Fruit fly (Drosophila melanogaster) whole organism, embryonic: ENCODE measurements around the gene CG43218.

ENCODE experiments used
- CG10274 ChIP-seq: fragments of 200-800 bp; sonication (Bioruptor generic); optimal IDR thresholded peaks from 3 replicates; lab custom pipeline; 2017; ENCODE audit warnings: missing biosample characterization, mild to moderate bottlenecking, missing genetic modification characterization
- CG10543 ChIP-seq: fragments of 200-800 bp; sonication (Bioruptor generic); optimal IDR thresholded peaks from 3 replicates; lab custom pipeline; 2017; ENCODE audit warnings: missing biosample characterization, mild to moderate bottlenecking, missing genetic modification characterization, moderate library complexity
- CG11504 ChIP-seq: fragments of 200-800 bp; sonication (Bioruptor generic); optimal IDR thresholded peaks from 3 replicates; lab custom pipeline; 2019; ENCODE audit warnings: missing biosample characterization, mild to moderate bottlenecking, missing genetic modification characterization, moderate library complexity
- CG12236 ChIP-seq: fragments of 200-800 bp; sonication (Bioruptor generic); optimal IDR thresholded peaks from 2 replicates; lab custom pipeline; 2016; ENCODE audit warnings: missing biosample characterization, missing genetic modification characterization
- CG12942 ChIP-seq: fragments of 200-800 bp; sonication (Bioruptor generic); optimal IDR thresholded peaks from 3 replicates; lab custom pipeline; 2016; ENCODE audit warnings: missing biosample characterization, missing genetic modification characterization
- CG15696 ChIP-seq: fragments of 200-800 bp; sonication (Bioruptor generic); optimal IDR thresholded peaks from 2 replicates; lab custom pipeline; 2019; ENCODE audit warnings: missing biosample characterization, mild to moderate bottlenecking, missing genetic modification characterization, moderate library complexity
- CG16863 ChIP-seq: fragments of 200-800 bp; sonication (Bioruptor generic); optimal IDR thresholded peaks from 3 replicates; lab custom pipeline; 2016; ENCODE audit warnings: missing biosample characterization, missing genetic modification characterization
- CG2678 ChIP-seq: fragments of 200-800 bp; sonication (Bioruptor generic); optimal IDR thresholded peaks from 3 replicates; lab custom pipeline; 2019; ENCODE audit warnings: missing biosample characterization, mild to moderate bottlenecking, missing genetic modification characterization, moderate library complexity
- CG30020 ChIP-seq: fragments of 200-800 bp; optimal IDR thresholded peaks from 2 replicates; lab custom pipeline; 2019; ENCODE audit warnings: missing biosample characterization, mild to moderate bottlenecking, missing genetic modification characterization, moderate library complexity
- CG32772 ChIP-seq: fragments of 200-800 bp; sonication (Bioruptor generic); IDR thresholded peaks from 2 replicates; pipeline ENCODE4 v1.3.6; 2022; ENCODE audit warnings: missing biosample characterization, missing genetic modification characterization
- CG3281 ChIP-seq: fragments of 200-800 bp; sonication (Bioruptor generic); optimal IDR thresholded peaks from 3 replicates; lab custom pipeline; 2017; ENCODE audit warnings: missing biosample characterization, mild to moderate bottlenecking, missing genetic modification characterization
- CG33557 ChIP-seq: fragments of 200-800 bp; sonication (Bioruptor generic); optimal IDR thresholded peaks from 2 replicates; lab custom pipeline; 2019; ENCODE audit warnings: missing biosample characterization, mild to moderate bottlenecking, missing genetic modification characterization, moderate library complexity
- CG3726 ChIP-seq: fragments of 200-800 bp; sonication (Bioruptor generic); IDR thresholded peaks from 3 replicates; pipeline ENCODE4, ENCODE4 v1.3.6; 2022; ENCODE audit warnings: missing biosample characterization, missing genetic modification characterization
- CG3995 ChIP-seq: fragments of 200-800 bp; sonication (Bioruptor generic); optimal IDR thresholded peaks from 3 replicates; lab custom pipeline; 2016; ENCODE audit warnings: missing biosample characterization, missing genetic modification characterization
- CG4282 ChIP-seq: fragments of 200-800 bp; sonication (Bioruptor generic); optimal IDR thresholded peaks from 2 replicates; lab custom pipeline; 2016; ENCODE audit warnings: missing biosample characterization, missing genetic modification characterization
- CG4404 ChIP-seq: fragments of 200-800 bp; sonication (Bioruptor generic); IDR thresholded peaks from 2 replicates; pipeline ENCODE4 v1.3.6; 2022; ENCODE audit warnings: missing biosample characterization, missing genetic modification characterization
- CG6813 ChIP-seq: fragments of 200-800 bp; sonication (Bioruptor generic); optimal IDR thresholded peaks from 2 replicates; lab custom pipeline; 2017; ENCODE audit warnings: missing biosample characterization, missing genetic modification characterization, mild to moderate bottlenecking, moderate library complexity, missing genetic modification reagents
- CG7786 ChIP-seq: fragments of 200-800 bp; sonication (Bioruptor generic); optimal IDR thresholded peaks from 2 replicates; lab custom pipeline; 2016; ENCODE audit warnings: missing biosample characterization, missing genetic modification characterization
- CG7963 ChIP-seq: fragments of 200-800 bp; sonication (Bioruptor generic); IDR thresholded peaks from 3 replicates; pipeline ENCODE4 v1.3.6; 2022; ENCODE audit warnings: missing biosample characterization, missing genetic modification characterization; ENCODE audit not compliant: partially characterized antibody
- CG9215 ChIP-seq: fragments of 200-800 bp; sonication (Bioruptor generic); IDR thresholded peaks from 2 replicates; pipeline ENCODE4 v1.3.6; 2022; ENCODE audit warnings: missing biosample characterization, missing genetic modification characterization
- CG9817 ChIP-seq: fragments of 200-800 bp; sonication (Bioruptor generic); optimal IDR thresholded peaks from 2 replicates; lab custom pipeline; 2018; ENCODE audit warnings: missing biosample characterization, mild to moderate bottlenecking, missing genetic modification characterization, moderate library complexity
- Dad ChIP-seq: fragments of 200-800 bp; sonication (Bioruptor generic); optimal IDR thresholded peaks from 3 replicates; lab custom pipeline; 2016; ENCODE audit warnings: missing biosample characterization, missing genetic modification characterization
- E2f2 ChIP-seq: fragments of 200-800 bp; sonication (Bioruptor generic); IDR thresholded peaks from 2 replicates; pipeline ENCODE4 v1.3.6; 2022; ENCODE audit warnings: missing biosample characterization, missing genetic modification characterization
- ERR ChIP-seq: fragments of 200-800 bp; sonication (Bioruptor generic); optimal IDR thresholded peaks from 2 replicates; lab custom pipeline; 2016; ENCODE audit warnings: missing biosample characterization, missing genetic modification characterization
- GATAe ChIP-seq: fragments of 200-800 bp; sonication (Bioruptor generic); conservative IDR thresholded peaks from 2 replicates; pipeline ENCODE4 v1.3.6; 2022; ENCODE audit warnings: missing biosample characterization, missing genetic modification characterization
- HLH4C ChIP-seq: fragments of 200-800 bp; sonication (Bioruptor generic); IDR thresholded peaks from 3 replicates; pipeline ENCODE4 v1.3.6; 2022; ENCODE audit warnings: missing biosample characterization, missing genetic modification characterization; ENCODE audit not compliant: partially characterized antibody
- Hey ChIP-seq: fragments of 200-800 bp; sonication (Bioruptor generic); optimal IDR thresholded peaks from 3 replicates; lab custom pipeline; 2018; ENCODE audit warnings: missing biosample characterization, mild to moderate bottlenecking, missing genetic modification characterization
- Mad ChIP-seq: fragments of 200-800 bp; sonication (Bioruptor generic); optimal IDR thresholded peaks from 2 replicates; lab custom pipeline; 2016; ENCODE audit warnings: missing biosample characterization, missing genetic modification characterization
- NK7.1 ChIP-seq: fragments of 200-800 bp; sonication (Bioruptor generic); optimal IDR thresholded peaks from 3 replicates; lab custom pipeline; 2016; ENCODE audit warnings: missing biosample characterization, missing genetic modification characterization
- Ravus ChIP-seq: fragments of 200-800 bp; sonication (Bioruptor generic); IDR thresholded peaks from 2 replicates; pipeline ENCODE4 v1.3.6; 2022; ENCODE audit warnings: missing biosample characterization, missing genetic modification characterization
- Sox100B ChIP-seq: fragments of 200-800 bp; sonication (Bioruptor generic); optimal IDR thresholded peaks from 3 replicates; lab custom pipeline; 2018; ENCODE audit warnings: missing biosample characterization, mild to moderate bottlenecking, missing genetic modification characterization
- Vsx1 ChIP-seq: fragments of 200-800 bp; sonication (Bioruptor generic); optimal IDR thresholded peaks from 2 replicates; lab custom pipeline; 2017; ENCODE audit warnings: missing biosample characterization, mild to moderate bottlenecking, missing genetic modification characterization, missing genetic modification reagents
- ab ChIP-seq: fragments of 200-800 bp; sonication (Bioruptor generic); optimal IDR thresholded peaks from 2 replicates; lab custom pipeline; 2016; ENCODE audit warnings: missing biosample characterization, missing genetic modification characterization
- bigmax ChIP-seq: fragments of 200-800 bp; sonication (Bioruptor generic); optimal IDR thresholded peaks from 2 replicates; lab custom pipeline; 2018; ENCODE audit warnings: missing biosample characterization, mild to moderate bottlenecking, missing genetic modification characterization
- bowl ChIP-seq: fragments of 200-800 bp; sonication (Bioruptor generic); IDR thresholded peaks from 2 replicates; pipeline ENCODE4 v1.3.6; 2022; ENCODE audit warnings: missing biosample characterization, missing genetic modification characterization
- bsh ChIP-seq, 2 experiments: fragments of 200-800 bp; sonication (Bioruptor generic); optimal IDR thresholded peaks; 2 replicates each; lab custom pipeline; 2017 to 2018; ENCODE audit warnings: mild to moderate bottlenecking in 2 of 2, missing biosample characterization in 2 of 2, missing genetic modification characterization in 2 of 2, moderate library complexity in 1 of 2
- cas ChIP-seq: fragments of 200-800 bp; sonication (Bioruptor generic); IDR thresholded peaks from 2 replicates; pipeline ENCODE4 v1.3.6; 2022; ENCODE audit warnings: missing biosample characterization, missing genetic modification characterization
- cg ChIP-seq: fragments of 200-800 bp; sonication (Bioruptor generic); optimal IDR thresholded peaks from 3 replicates; lab custom pipeline; 2019; ENCODE audit warnings: missing biosample characterization, mild to moderate bottlenecking, missing genetic modification characterization, moderate library complexity
- cwo ChIP-seq: fragments of 200-800 bp; sonication (Bioruptor generic); optimal IDR thresholded peaks from 3 replicates; lab custom pipeline; 2017; ENCODE audit warnings: missing biosample characterization, missing genetic modification characterization, mild to moderate bottlenecking, moderate library complexity, missing genetic modification reagents
- dm ChIP-seq: fragments of 200-800 bp; sonication (Bioruptor generic); optimal IDR thresholded peaks from 3 replicates; lab custom pipeline; 2016; ENCODE audit warnings: missing biosample characterization, missing genetic modification characterization
- hth ChIP-seq: fragments of >200 bp; optimal IDR thresholded peaks from 2 replicates; lab custom pipeline; 2017; ENCODE audit warnings: inconsistent platforms
- kay ChIP-seq: fragments of 200-800 bp; sonication (Bioruptor generic); optimal IDR thresholded peaks from 2 replicates; lab custom pipeline; 2016; ENCODE audit warnings: missing biosample characterization, missing genetic modification characterization
- klu ChIP-seq: fragments of 200-800 bp; sonication (Bioruptor generic); IDR thresholded peaks from 2 replicates; pipeline ENCODE4 v1.3.6; 2022; ENCODE audit warnings: missing biosample characterization, missing genetic modification characterization
- nom ChIP-seq: fragments of 200-800 bp; sonication (Bioruptor generic); optimal IDR thresholded peaks from 2 replicates; lab custom pipeline; 2017; ENCODE audit warnings: missing biosample characterization, missing genetic modification characterization, mild to moderate bottlenecking, moderate library complexity, missing genetic modification reagents
- pho ChIP-seq: fragments of 200-800 bp; sonication (Bioruptor generic); optimal IDR thresholded peaks from 2 replicates; lab custom pipeline; 2016; ENCODE audit warnings: missing biosample characterization, missing genetic modification characterization
- pnt ChIP-seq: fragments of 200-800 bp; sonication (Bioruptor generic); optimal IDR thresholded peaks from 3 replicates; lab custom pipeline; 2016; ENCODE audit warnings: missing biosample characterization, missing genetic modification characterization
- psq ChIP-seq: fragments of 200-800 bp; sonication (Bioruptor generic); optimal IDR thresholded peaks from 2 replicates; lab custom pipeline; 2017; ENCODE audit warnings: missing biosample characterization, missing genetic modification characterization
- scrt ChIP-seq: fragments of 200-800 bp; sonication (Bioruptor generic); optimal IDR thresholded peaks from 2 replicates; lab custom pipeline; 2018; ENCODE audit warnings: missing biosample characterization, mild to moderate bottlenecking, missing genetic modification characterization, moderate library complexity
- slbo ChIP-seq: fragments of 200-800 bp; sonication (Bioruptor generic); IDR thresholded peaks from 2 replicates; pipeline ENCODE4 v1.3.6; 2022; ENCODE audit warnings: missing biosample characterization, missing genetic modification characterization
- sob ChIP-seq: fragments of 200-800 bp; sonication (Bioruptor generic); IDR thresholded peaks from 2 replicates; pipeline ENCODE4 v1.3.6; 2022; ENCODE audit warnings: missing biosample characterization, missing genetic modification characterization
- sug ChIP-seq: fragments of 200-800 bp; optimal IDR thresholded peaks from 2 replicates; lab custom pipeline; 2019; ENCODE audit warnings: missing biosample characterization, mild to moderate bottlenecking, missing genetic modification characterization, moderate library complexity
- yki ChIP-seq: fragments of >200 bp; optimal IDR thresholded peaks from 3 replicates; lab custom pipeline; 2018

CG43218 gene

dm6 chr3L:21277897-21278530 is 20.2 kb downstream of the CG43218 start (continued):
- TF ChIP-seq ERR (GFP tag; lab: Kevin White, UChicago) (no peak), sug (tag; lab: Kevin White, UChicago) (peak; percentile 51), sob (GFP tag; lab: Robert Waterston, UW) (no peak), CG30020 (tag; lab: Kevin White, UChicago) (no peak), CG7963 (GFP tag; lab: Robert Waterston, UW) (no peak), CG15696 (tag; lab: Kevin White, UChicago) (no peak), E2f2 (GFP tag; lab: Robert Waterston, UW) (no peak), CG4282 (no peak), psq (GFP tag; lab: Kevin White, UChicago) (no peak), CG3726 (GFP tag; lab: Robert Waterston, UW) (no peak), Vsx1 (GFP tag; lab: Kevin White, UChicago) (no peak), Mad (GFP tag; lab: Kevin White, UChicago) (no peak), pnt (GFP tag; lab: Kevin White, UChicago) (no peak), HLH4C (GFP tag; lab: Robert Waterston, UW) (no peak), CG2678 (tag; lab: Kevin White, UChicago) (no peak), CG11504 (tag; lab: Kevin White, UChicago) (no peak), GATAe (peak; percentile 13; the same call in 1 of the 2 replicates), cas (GFP tag; lab: Robert Waterston, UW) (no peak), CG6813 (GFP tag; lab: Kevin White, UChicago) (no peak), bsh (GFP tag; optimal IDR thresholded peaks at IDR 0.05; lab: Kevin White, UChicago) (no peak), hth (lab: Kevin White, UChicago) (no peak), yki (lab: Kevin White, UChicago) (no peak), klu (GFP tag; lab: Robert Waterston, UW) (no peak), Sox100B (GFP tag; lab: Kevin White, UChicago) (no peak), slbo (no peak), CG12942 (GFP tag; lab: Kevin White, UChicago) (no peak), dm (GFP tag; lab: Kevin White, UChicago) (no peak), CG12236 (GFP tag; lab: Kevin White, UChicago) (no peak), Ravus (GFP tag; lab: Robert Waterston, UW) (no peak), scrt (GFP tag; lab: Kevin White, UChicago) (no peak), CG9817 (tag; lab: Kevin White, UChicago) (no peak), bigmax (GFP tag; lab: Kevin White, UChicago) (no peak), CG9215 (GFP tag; lab: Robert Waterston, UW) (no peak), cg (GFP tag; lab: Kevin White, UChicago) (no peak), CG7786 (no peak), CG32772 (no peak), NK7.1 (GFP tag; lab: Kevin White, UChicago) (no peak), CG33557 (no peak), pho (GFP tag; lab: Kevin White, UChicago) (no peak), nom (GFP tag; lab: Kevin White, UChicago) (no peak), cwo (GFP tag; lab: Kevin White, UChicago) (peak; percentile 9), CG10274 (no peak), bowl (no peak), CG4404 (no peak), kay (GFP tag; lab: Kevin White, UChicago) (no peak), CG3995 (GFP tag; lab: Kevin White, UChicago) (no peak), CG16863 (GFP tag; lab: Kevin White, UChicago) (no peak), ab (GFP tag; lab: Kevin White, UChicago) (no peak), Dad (GFP tag; lab: Kevin White, UChicago) (no peak), Hey (tag; lab: Kevin White, UChicago) (peak; percentile 18), CG3281 (GFP tag; lab: Kevin White, UChicago) (no peak), CG10543 (GFP tag; lab: Kevin White, UChicago) (no peak)
